Worm (Caenorhabditis elegans) whole organism, mixed stage, embryonic: ENCODE measurements around the gene memi-1.

Experiments used
- M03D4.4 ChIP-seq: sonication (generic microtip); optimal IDR thresholded peaks from 2 replicates; lab custom pipeline; 2017; ENCODE audit warnings: mild to moderate bottlenecking, missing genetic modification characterization, missing compliant biosample characterization
- bed-3 ChIP-seq: fragments of 200-800 bp; sonication (Bioruptor generic); optimal IDR thresholded peaks from 3 replicates; lab custom pipeline; 2018; ENCODE audit warnings: mild to moderate bottlenecking, missing genetic modification characterization, moderate library complexity, missing compliant biosample characterization
- blmp-1 ChIP-seq: fragments of 150-350 bp; optimal IDR thresholded peaks from 2 replicates; lab custom pipeline; 2014; ENCODE audit warnings: missing biosample characterization, missing genetic modification characterization
- ceh-39 ChIP-seq: fragments of 150-350 bp; optimal IDR thresholded peaks from 2 replicates; lab custom pipeline; 2014; ENCODE audit warnings: missing biosample characterization, missing genetic modification characterization
- ceh-43 ChIP-seq: fragments of 200-800 bp; sonication (Bioruptor generic); optimal IDR thresholded peaks from 2 replicates; lab custom pipeline; 2018; ENCODE audit warnings: mild to moderate bottlenecking, missing genetic modification characterization, moderate library complexity, missing compliant biosample characterization
- ceh-83 ChIP-seq: fragments of 200-800 bp; sonication (Bioruptor generic); optimal IDR thresholded peaks from 2 replicates; lab custom pipeline; 2018; ENCODE audit warnings: mild to moderate bottlenecking, missing genetic modification characterization, missing compliant biosample characterization
- ces-1 ChIP-seq: fragments of 150-350 bp; optimal IDR thresholded peaks from 2 replicates; lab custom pipeline; 2014; ENCODE audit warnings: missing biosample characterization, missing genetic modification reagents, missing genetic modification characterization
- cnd-1 ChIP-seq: fragments of 200-800 bp; sonication (Bioruptor generic); optimal IDR thresholded peaks from 2 replicates; lab custom pipeline; 2018; ENCODE audit warnings: mild to moderate bottlenecking, missing genetic modification characterization, missing compliant biosample characterization
- drap-1 ChIP-seq: fragments of 200-800 bp; sonication (Bioruptor generic); optimal IDR thresholded peaks from 3 replicates; lab custom pipeline; 2018; ENCODE audit warnings: mild to moderate bottlenecking, missing genetic modification characterization, missing compliant biosample characterization
- elt-1 ChIP-seq: sonication (generic microtip); optimal IDR thresholded peaks from 2 replicates; lab custom pipeline; 2017; ENCODE audit warnings: missing genetic modification characterization, mild to moderate bottlenecking, missing compliant biosample characterization, antibody characterized with exemption, moderate library complexity, borderline replicate concordance; ENCODE audit not compliant: insufficient read depth
- elt-3 ChIP-seq: fragments of 150-350 bp; optimal IDR thresholded peaks from 2 replicates; lab custom pipeline; 2014; ENCODE audit warnings: missing biosample characterization, missing genetic modification characterization
- flh-1 ChIP-seq: fragments of 200-800 bp; sonication (Bioruptor generic); optimal IDR thresholded peaks from 2 replicates; lab custom pipeline; 2018; ENCODE audit warnings: mild to moderate bottlenecking, missing genetic modification characterization, moderate library complexity, missing compliant biosample characterization
- ham-2 ChIP-seq: fragments of 200-800 bp; sonication (Bioruptor generic); optimal IDR thresholded peaks from 2 replicates; lab custom pipeline; 2018; ENCODE audit warnings: mild to moderate bottlenecking, missing genetic modification characterization, missing compliant biosample characterization
- hlh-1 ChIP-seq: fragments of 150-350 bp; optimal IDR thresholded peaks from 2 replicates; lab custom pipeline; 2014; ENCODE audit warnings: missing biosample characterization, missing genetic modification reagents, missing genetic modification characterization
- lin-13 ChIP-seq: fragments of 150-350 bp; optimal IDR thresholded peaks from 2 replicates; lab custom pipeline; 2014; ENCODE audit warnings: missing biosample characterization, missing genetic modification characterization
- lin-32 ChIP-seq: fragments of 200-800 bp; sonication (Bioruptor generic); optimal IDR thresholded peaks from 2 replicates; lab custom pipeline; 2018; ENCODE audit warnings: mild to moderate bottlenecking, missing genetic modification characterization, missing compliant biosample characterization
- lsy-2 ChIP-seq: fragments of 150-350 bp; optimal IDR thresholded peaks from 2 replicates; lab custom pipeline; 2014; ENCODE audit warnings: missing biosample characterization, missing genetic modification characterization
- mab-5 ChIP-seq: fragments of 150-350 bp; optimal IDR thresholded peaks from 2 replicates; lab custom pipeline; 2014; ENCODE audit warnings: missing biosample characterization, missing genetic modification characterization
- mls-2 ChIP-seq: sonication (generic microtip); optimal IDR thresholded peaks from 2 replicates; lab custom pipeline; 2016; ENCODE audit warnings: mild to moderate bottlenecking, missing genetic modification characterization, moderate library complexity, missing compliant biosample characterization
- nhr-2 ChIP-seq: fragments of 150-350 bp; optimal IDR thresholded peaks from 2 replicates; lab custom pipeline; 2014; ENCODE audit warnings: missing biosample characterization, missing genetic modification characterization
- nhr-28 ChIP-seq: fragments of 150-350 bp; optimal IDR thresholded peaks from 2 replicates; lab custom pipeline; 2014; ENCODE audit warnings: missing biosample characterization, missing genetic modification characterization
- nhr-76 ChIP-seq: sonication (generic microtip); optimal IDR thresholded peaks from 2 replicates; lab custom pipeline; 2017; ENCODE audit warnings: missing biosample characterization, missing genetic modification characterization
- sem-2 ChIP-seq: fragments of 200-800 bp; sonication (Bioruptor generic); optimal IDR thresholded peaks from 2 replicates; lab custom pipeline; 2018; ENCODE audit warnings: mild to moderate bottlenecking, missing genetic modification characterization, missing compliant biosample characterization
- snpc-4 ChIP-seq: fragments of 150-350 bp; optimal IDR thresholded peaks from 2 replicates; lab custom pipeline; 2014; ENCODE audit warnings: missing biosample characterization, missing genetic modification characterization
- sptf-1 ChIP-seq: sonication (generic microtip); optimal IDR thresholded peaks from 2 replicates; lab custom pipeline; 2017; ENCODE audit warnings: mild to moderate bottlenecking, missing genetic modification characterization, moderate library complexity, missing compliant biosample characterization
- tbx-8 ChIP-seq: fragments of 200-800 bp; sonication (Bioruptor generic); optimal IDR thresholded peaks from 2 replicates; lab custom pipeline; 2018; ENCODE audit warnings: mild to moderate bottlenecking, missing genetic modification characterization, moderate library complexity, missing compliant biosample characterization
- unc-120 ChIP-seq: sonication (generic microtip); optimal IDR thresholded peaks from 2 replicates; lab custom pipeline; 2017; ENCODE audit warnings: missing genetic modification characterization, missing compliant biosample characterization; ENCODE audit not compliant: poor library complexity, severe bottlenecking
- unc-39 ChIP-seq: fragments of 150-350 bp; optimal IDR thresholded peaks from 2 replicates; lab custom pipeline; 2014; ENCODE audit warnings: missing biosample characterization, missing genetic modification characterization
- zip-8 ChIP-seq: fragments of 150-350 bp; optimal IDR thresholded peaks from 2 replicates; lab custom pipeline; 2014; ENCODE audit warnings: missing biosample characterization, missing genetic modification characterization
- ztf-11 ChIP-seq: fragments of 150-350 bp; optimal IDR thresholded peaks from 2 replicates; lab custom pipeline; 2014; ENCODE audit warnings: missing biosample characterization, missing genetic modification characterization

Gene memi-1

DNA sequence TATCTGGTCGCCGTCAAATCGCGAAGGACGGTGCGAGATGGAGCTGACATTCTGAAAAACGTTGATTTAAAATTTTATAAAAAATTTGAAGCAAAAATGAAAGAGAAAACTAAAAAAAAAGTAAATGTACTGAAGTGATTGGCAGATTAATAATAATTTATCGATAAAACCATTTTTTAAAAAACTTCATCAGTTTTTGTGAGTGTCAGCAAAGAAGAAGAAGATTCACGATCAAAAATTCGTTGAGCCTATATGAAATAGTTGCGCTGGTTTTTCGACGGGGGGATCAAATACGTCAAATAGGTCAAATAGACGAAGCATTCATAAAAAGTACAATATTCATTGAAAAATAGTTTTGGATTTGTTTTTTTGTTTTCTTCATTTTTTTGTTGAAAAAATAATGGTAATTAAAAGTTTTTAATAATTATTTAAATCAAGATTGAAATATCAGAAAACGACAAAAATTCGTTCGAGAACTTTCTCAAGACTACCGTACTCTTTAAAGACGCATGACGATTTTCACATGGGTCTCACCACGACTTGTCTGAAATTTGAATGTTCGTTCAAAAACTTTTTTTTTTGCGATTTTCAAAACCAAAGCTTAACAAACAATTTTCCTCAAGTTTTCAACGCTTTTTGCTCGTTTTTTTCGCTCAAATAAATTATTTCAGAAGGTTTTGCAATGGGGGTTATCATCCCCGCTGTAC lies at the start of gene memi-1, which contains the start of gene cyp-31A3:
Gene memi-1 (minus strand): TSS at position 51 of the 707 bp plus-strand sequence.
Gene cyp-31A3 (plus strand): TSS at position 672 of the 707 bp plus-strand sequence.
- TF ChIP-seq sem-2 (GFP tag; lab: Kevin White, UChicago) (no peak), snpc-4 (tag; lab: Kevin White, UChicago) (no peak), elt-1 (tag; lab: Kevin White, UChicago) (no peak)
- TF ChIP-seq, all 35 proteins: peak for 0

DNA sequence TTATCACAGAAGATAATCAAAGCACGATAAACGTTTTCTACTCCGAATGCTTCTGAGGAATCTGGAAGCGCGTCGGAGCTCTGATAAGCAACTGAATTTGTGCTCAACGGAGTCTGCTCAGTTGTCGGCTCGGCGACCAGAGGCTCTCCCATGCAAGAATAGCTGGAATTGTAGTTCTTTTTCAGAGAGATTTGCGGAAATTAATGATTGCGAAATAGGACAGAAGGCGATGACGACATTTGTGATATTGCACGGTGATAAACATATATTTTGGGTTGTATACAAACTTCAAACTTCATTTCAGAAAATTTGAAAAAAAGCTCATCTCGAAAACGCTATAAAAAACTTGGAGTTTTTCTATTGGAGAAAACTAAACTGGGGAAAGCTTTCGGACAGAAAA lies 49.6 kb upstream of the memi-1 start, which contains the start of gene H06H21.37:
Gene H06H21.37 (minus strand): TSS at position 162 of the 400 bp plus-strand sequence.
- TF ChIP-seq ceh-43 (GFP tag; lab: Kevin White, UChicago) = no peak
- no peak for TF ChIP-seq bed-3
- no peak for TF ChIP-seq ztf-11
- no peak for TF ChIP-seq flh-1 (GFP tag; lab: Kevin White, UChicago)
- no peak for TF ChIP-seq ceh-83 (GFP tag; lab: Kevin White, UChicago)
- TF ChIP-seq unc-120 (tag; lab: Kevin White, UChicago) = no peak
- TF ChIP-seq ces-1 = no peak
- TF ChIP-seq hlh-1 (tag; lab: Kevin White, UChicago) = no peak
- TF ChIP-seq cnd-1 (tag; lab: Kevin White, UChicago) = no peak
- TF ChIP-seq lin-13 (tag; lab: Kevin White, UChicago) = no peak
- TF ChIP-seq tbx-8 = no peak
- no peak for TF ChIP-seq mab-5 (tag; lab: Kevin White, UChicago)
- no peak for TF ChIP-seq lsy-2
- TF ChIP-seq, all 35 proteins: peak for 0

DNA sequence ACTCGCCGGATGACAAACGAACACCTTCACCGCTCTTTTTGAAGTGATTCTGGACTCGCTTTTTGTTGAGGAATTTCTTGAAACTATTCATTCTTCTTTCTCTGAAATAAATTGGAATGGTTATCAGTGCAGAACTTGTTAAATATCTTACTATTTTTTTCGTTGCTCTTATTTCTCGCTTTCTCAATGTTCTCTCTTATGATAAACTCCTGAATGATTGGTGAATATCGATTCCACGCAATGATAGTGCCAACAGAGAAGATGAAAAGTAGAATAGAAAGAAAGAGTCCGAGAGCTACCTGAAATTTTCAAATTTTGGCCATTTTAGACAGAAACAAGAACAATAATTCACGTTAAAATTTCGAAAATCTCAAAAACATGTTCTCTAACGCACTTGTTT lies 49.2 kb upstream of the memi-1 start, which contains the start of gene ubxn-6:
Gene ubxn-6 (minus strand): TSS at position 101 of the 400 bp plus-strand sequence.
- TF ChIP-seq ham-2 (GFP tag; lab: Kevin White, UChicago) (no peak), sptf-1 (no peak), lin-32 (no peak), ces-1 (no peak), bed-3 (no peak), sem-2 (GFP tag; lab: Kevin White, UChicago) (no peak), ztf-11 (no peak), tbx-8 (no peak), mab-5 (tag; lab: Kevin White, UChicago) (no peak), unc-39 (tag; lab: Kevin White, UChicago) (no peak), ceh-83 (GFP tag; lab: Kevin White, UChicago) (no peak), nhr-76 (tag; lab: Kevin White, UChicago) (no peak), blmp-1 (tag; lab: Kevin White, UChicago) (no peak), mls-2 (no peak), nhr-28 (tag; lab: Kevin White, UChicago) (no peak), hlh-1 (tag; lab: Kevin White, UChicago) (no peak), drap-1 (GFP tag; lab: Kevin White, UChicago) (no peak), elt-3 (tag; lab: Kevin White, UChicago) (no peak), snpc-4 (tag; lab: Kevin White, UChicago) (no peak)

DNA sequence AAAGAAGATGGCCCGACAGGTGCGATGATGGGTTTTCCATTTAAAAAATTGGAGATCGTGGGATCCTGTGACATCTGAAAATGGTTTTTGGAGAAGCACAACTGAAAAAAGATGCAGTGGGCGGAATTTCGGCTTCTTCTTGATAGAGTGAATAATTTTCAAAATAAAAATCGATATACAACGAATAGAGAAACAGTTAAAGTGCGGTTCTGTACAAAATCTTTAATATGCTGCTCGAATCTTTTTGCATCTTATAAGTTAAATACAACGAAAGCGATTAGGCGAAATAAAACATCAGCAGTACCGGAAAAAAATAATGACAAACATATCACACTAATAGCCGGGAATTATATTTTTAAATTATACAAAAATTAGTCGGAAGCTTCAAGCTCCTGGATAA lies 47.0 kb upstream of the memi-1 start, which contains the start of gene H06H21.11:
Gene H06H21.11 (minus strand): TSS at position 101 of the 400 bp plus-strand sequence.
- TF ChIP-seq sptf-1 = no peak
- TF ChIP-seq lin-32 = no peak
- TF ChIP-seq ceh-39 (tag; lab: Kevin White, UChicago) = no peak
- TF ChIP-seq blmp-1 (tag; lab: Kevin White, UChicago) = no peak

DNA sequence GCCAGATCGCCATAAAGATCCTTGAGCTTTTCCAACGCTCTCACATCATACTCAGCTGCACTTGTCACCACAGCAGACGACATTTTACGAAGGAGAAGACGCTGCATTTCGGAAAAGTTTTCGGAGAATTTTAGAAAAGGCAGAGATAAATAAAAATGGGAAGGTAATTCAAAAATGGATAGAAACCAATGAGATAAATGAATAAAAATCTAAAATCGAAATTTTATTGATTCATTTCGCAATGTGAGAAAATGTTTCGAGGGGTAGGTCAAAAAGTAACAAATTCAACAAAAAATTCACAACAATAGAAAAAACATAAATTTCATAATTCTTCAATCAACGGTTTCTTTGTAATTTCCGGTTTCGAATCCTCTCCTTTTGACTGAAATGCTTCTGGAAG lies 46.3 kb upstream of the memi-1 start, which contains the start of gene dpf-5:
Gene dpf-5 (minus strand): TSS at position 101 of the 400 bp plus-strand sequence.
- no peak for TF ChIP-seq tbx-8
- TF ChIP-seq M03D4.4 (tag; lab: Kevin White, UChicago) = no peak

DNA sequence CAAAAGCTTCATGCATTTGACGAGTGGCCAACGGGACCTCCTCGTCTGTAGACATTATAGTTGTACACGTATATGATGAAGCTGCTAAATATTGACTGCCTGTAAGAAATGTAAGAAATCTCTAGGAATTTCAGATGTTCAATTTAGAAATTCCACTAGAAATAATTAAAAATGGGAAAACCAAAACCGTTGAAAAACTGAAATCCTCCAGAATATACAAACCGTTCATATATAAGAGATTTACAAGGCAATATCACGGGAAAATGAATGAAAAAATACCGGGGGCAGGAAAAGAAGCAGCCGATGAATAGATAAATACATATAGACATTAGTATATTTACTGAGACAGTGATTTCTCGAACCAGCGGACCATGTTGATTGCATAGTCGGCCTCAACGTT lies 42.3 kb upstream of the memi-1 start, which contains the start of gene dpf-7:
Gene dpf-7 (minus strand): TSS at position 101 of the 400 bp plus-strand sequence.
- TF ChIP-seq nhr-2 (tag; lab: Kevin White, UChicago) (no peak), unc-39 (tag; lab: Kevin White, UChicago) (no peak), elt-1 (tag; lab: Kevin White, UChicago) (no peak), ces-1 (no peak), mls-2 (no peak), cnd-1 (tag; lab: Kevin White, UChicago) (no peak), unc-120 (tag; lab: Kevin White, UChicago) (no peak), mab-5 (tag; lab: Kevin White, UChicago) (no peak), lin-13 (tag; lab: Kevin White, UChicago) (no peak), lin-32 (no peak), tbx-8 (no peak), ztf-11 (no peak), bed-3 (no peak), ceh-43 (GFP tag; lab: Kevin White, UChicago) (no peak), sptf-1 (no peak), M03D4.4 (tag; lab: Kevin White, UChicago) (no peak), sem-2 (GFP tag; lab: Kevin White, UChicago) (no peak), zip-8 (tag; lab: Kevin White, UChicago) (no peak)
- TF ChIP-seq, all 35 proteins: peak for 0
